Fruit fly (Drosophila melanogaster) whole organism, prepupa: ENCODE data around the gene BBS5.

Source experiments
- Blimp-1 ChIP-seq: fragments of 200-800 bp; sonication (Bioruptor generic); optimal IDR thresholded peaks from 3 replicates; lab custom pipeline; 2017; ENCODE audit warnings: missing biosample characterization, missing genetic modification characterization, mild to moderate bottlenecking, moderate library complexity, missing genetic modification reagents
- CG3032 ChIP-seq: fragments of 200-800 bp; optimal IDR thresholded peaks from 2 replicates; lab custom pipeline; 2019; ENCODE audit warnings: missing biosample characterization, mild to moderate bottlenecking, missing genetic modification characterization, moderate library complexity
- CG6276 ChIP-seq: fragments of 200-800 bp; sonication (Bioruptor generic); optimal IDR thresholded peaks from 2 replicates; lab custom pipeline; 2017; ENCODE audit warnings: missing biosample characterization, mild to moderate bottlenecking, missing genetic modification characterization
- CG8319 ChIP-seq: fragments of 200-800 bp; sonication (Bioruptor generic); optimal IDR thresholded peaks from 3 replicates; lab custom pipeline; 2016; ENCODE audit warnings: missing biosample characterization, missing genetic modification characterization
- Eip93F ChIP-seq: fragments of 200-800 bp; sonication (Bioruptor generic); optimal IDR thresholded peaks from 2 replicates; lab custom pipeline; 2016; ENCODE audit warnings: missing biosample characterization, mild to moderate bottlenecking, missing genetic modification characterization
- Ets21C ChIP-seq: fragments of 200-800 bp; sonication (Bioruptor generic); optimal IDR thresholded peaks from 3 replicates; lab custom pipeline; 2016; ENCODE audit warnings: missing biosample characterization, missing genetic modification characterization
- Lpt ChIP-seq: fragments of 200-800 bp; sonication (Bioruptor generic); optimal IDR thresholded peaks from 3 replicates; lab custom pipeline; 2016; ENCODE audit warnings: missing biosample characterization, missing genetic modification characterization
- OdsH ChIP-seq: fragments of 200-800 bp; sonication (Bioruptor generic); optimal IDR thresholded peaks from 3 replicates; lab custom pipeline; 2016; ENCODE audit warnings: missing biosample characterization, missing genetic modification characterization
- Smox ChIP-seq: fragments of 200-800 bp; sonication (Bioruptor generic); optimal IDR thresholded peaks from 3 replicates; lab custom pipeline; 2016; ENCODE audit warnings: missing biosample characterization, missing genetic modification characterization
- Sox102F ChIP-seq: fragments of 200-800 bp; sonication (Bioruptor generic); optimal IDR thresholded peaks from 2 replicates; lab custom pipeline; 2016; ENCODE audit warnings: missing biosample characterization, mild to moderate bottlenecking, missing genetic modification characterization
- Sox14 ChIP-seq: fragments of 200-800 bp; sonication (Bioruptor generic); optimal IDR thresholded peaks from 3 replicates; lab custom pipeline; 2016; ENCODE audit warnings: missing biosample characterization, missing genetic modification characterization
- lz ChIP-seq: fragments of 200-800 bp; sonication (Bioruptor generic); optimal IDR thresholded peaks from 3 replicates; lab custom pipeline; 2016; ENCODE audit warnings: missing biosample characterization, missing genetic modification characterization
- svp ChIP-seq: fragments of 200-800 bp; sonication (Bioruptor generic); peaks from one replicate; lab custom pipeline; 2016; ENCODE audit warnings: missing biosample characterization, missing genetic modification characterization

dm6 chr3R:4858508-4859275, 42.6 kb downstream of the BBS5 start:
- TF ChIP-seq Sox14 (GFP tag; lab: Kevin White, UChicago): no peak
- TF ChIP-seq Lpt (GFP tag; lab: Kevin White, UChicago): no peak
- TF ChIP-seq Eip93F (GFP tag; lab: Kevin White, UChicago): no peak
- TF ChIP-seq Sox102F (GFP tag; lab: Kevin White, UChicago): no peak
- TF ChIP-seq CG6276 (GFP tag; lab: Kevin White, UChicago): no peak
- TF ChIP-seq Blimp-1 (GFP tag; lab: Kevin White, UChicago): no peak
- no peak for TF ChIP-seq lz (GFP tag; lab: Kevin White, UChicago)
- no peak for TF ChIP-seq Smox (GFP tag; lab: Kevin White, UChicago)
- TF ChIP-seq Ets21C (GFP tag; lab: Kevin White, UChicago): no peak
- TF ChIP-seq OdsH (GFP tag; lab: Kevin White, UChicago): no peak
- TF ChIP-seq svp (GFP tag; lab: Kevin White, UChicago): no peak
- TF ChIP-seq CG8319 (GFP tag; lab: Kevin White, UChicago): no peak
- TF ChIP-seq CG3032: no peak
